Worm (Caenorhabditis elegans) whole organism, L2 larva: Measurements from ENCODE around the gene C34D10.5.

Source experiments
- blmp-1 ChIP-seq: sonication (generic microtip); optimal IDR thresholded peaks from 2 replicates; lab custom pipeline; 2017; ENCODE audit warnings: missing genetic modification characterization, mild to moderate bottlenecking, missing compliant biosample characterization, antibody characterized with exemption, moderate library complexity; ENCODE audit not compliant: insufficient read depth
- ceh-82 ChIP-seq: fragments of 150-350 bp; optimal IDR thresholded peaks from 2 replicates; lab custom pipeline; 2014; ENCODE audit warnings: missing biosample characterization, missing genetic modification characterization
- elt-3 ChIP-seq: sonication (generic microtip); optimal IDR thresholded peaks from 2 replicates; lab custom pipeline; 2017; ENCODE audit warnings: missing biosample characterization, missing genetic modification characterization
- fos-1 ChIP-seq: fragments of 150-350 bp; optimal IDR thresholded peaks from 2 replicates; lab custom pipeline; 2014; ENCODE audit warnings: missing biosample characterization, missing genetic modification characterization
- gmeb-1 ChIP-seq: fragments of 150-350 bp; optimal IDR thresholded peaks from 2 replicates; lab custom pipeline; 2014; ENCODE audit warnings: missing biosample characterization, missing genetic modification characterization
- lin-39 ChIP-seq: fragments of 150-350 bp; optimal IDR thresholded peaks from 2 replicates; lab custom pipeline; 2014; ENCODE audit warnings: missing biosample characterization, missing genetic modification reagents, missing genetic modification characterization
- nhr-10 ChIP-seq: sonication (generic microtip); optimal IDR thresholded peaks from 2 replicates; lab custom pipeline; 2017; ENCODE audit warnings: missing biosample characterization, missing genetic modification characterization
- nhr-12 ChIP-seq: fragments of 150-350 bp; optimal IDR thresholded peaks from 2 replicates; lab custom pipeline; 2014; ENCODE audit warnings: missing biosample characterization, missing genetic modification characterization
- nhr-23 ChIP-seq: fragments of 150-350 bp; optimal IDR thresholded peaks from 2 replicates; lab custom pipeline; 2014; ENCODE audit warnings: missing biosample characterization, missing genetic modification reagents, missing genetic modification characterization
- nhr-6 ChIP-seq: fragments of 150-350 bp; optimal IDR thresholded peaks from 2 replicates; lab custom pipeline; 2014; ENCODE audit warnings: missing biosample characterization, missing genetic modification characterization
- ztf-11 ChIP-seq: sonication (generic microtip); optimal IDR thresholded peaks from 2 replicates; lab custom pipeline; 2017; ENCODE audit warnings: missing biosample characterization, missing genetic modification characterization

- TF ChIP-seq blmp-1 (tag; lab: Kevin White, UChicago) (no peak), fos-1 (tag; lab: Kevin White, UChicago) (no peak), ceh-82 (no peak), lin-39 (no peak), nhr-6 (tag; lab: Kevin White, UChicago) (no peak), ztf-11 (no peak), nhr-12 (tag; lab: Kevin White, UChicago) (no peak), nhr-23 (tag; lab: Kevin White, UChicago) (no peak), nhr-10 (tag; lab: Kevin White, UChicago) (no peak), gmeb-1 (tag; lab: Kevin White, UChicago) (no peak), elt-3 (no peak)
These were observed 1.9 kb upstream of the C34D10.5 start for ce11 chrX:8015889-8016288.
